In the genomic region with DNA sequence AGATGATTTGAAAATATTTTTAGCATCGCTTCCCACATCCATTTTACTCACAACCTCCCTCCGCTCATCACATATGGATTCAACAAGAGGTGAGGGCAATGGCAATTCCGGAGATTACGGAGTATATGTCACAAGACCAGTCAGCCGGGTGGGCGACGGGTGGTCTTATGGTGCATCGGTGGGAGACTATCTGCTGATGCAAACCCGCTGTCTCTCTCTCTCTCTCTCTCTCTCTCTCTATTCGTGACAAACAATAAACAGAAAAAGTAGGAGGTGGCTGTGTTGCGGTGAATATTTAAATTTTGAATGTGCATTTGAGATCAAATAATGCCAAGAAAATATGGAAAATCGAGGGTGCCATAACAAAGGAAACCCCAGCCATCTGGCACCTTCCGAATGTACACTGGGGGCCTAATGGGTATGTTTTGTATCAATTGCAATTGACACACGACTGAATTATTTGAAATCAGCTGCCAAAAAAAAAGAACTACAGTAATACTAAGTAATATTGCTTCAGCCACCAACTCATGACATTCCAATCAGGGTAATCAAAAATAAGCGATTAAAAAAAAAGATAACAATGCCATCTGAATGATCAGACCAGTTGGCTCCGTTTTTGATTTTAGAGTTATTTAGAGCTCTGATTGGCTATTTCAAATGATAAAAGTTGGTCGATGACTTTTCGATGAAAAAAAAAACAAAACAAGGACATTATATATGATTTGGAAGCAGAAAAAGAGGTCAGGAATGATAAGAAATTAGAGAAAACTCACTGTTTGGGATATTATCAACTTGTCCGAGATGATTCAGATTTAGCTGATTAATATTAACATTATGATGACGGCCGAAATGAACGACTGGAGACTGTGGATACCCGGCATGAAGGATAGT, we compare ENCODE assay signal across 4 worm cellular contexts.
TF ChIP-seq lines count a peak whose summit lies in the region.

No protein-coding gene starts in this region.

TF ChIP-seq in whole organism, L2 larva, 48 proteins besides CTCF, POLR2A, EP300 and RAD21 (continues in another document):
- TF ChIP-seq lin-13 (GFP tag; optimal IDR thresholded peaks at IDR 0.05; lab: Kevin White, UChicago) (no peak), dmd-4 (tag; optimal IDR thresholded peaks at IDR 0.05; lab: Kevin White, UChicago) (no peak), zag-1 (tag; optimal IDR thresholded peaks at IDR 0.05; lab: Kevin White, UChicago) (no peak), elt-3 (tag; optimal IDR thresholded peaks at IDR 0.05; lab: Kevin White, UChicago) (no peak), mab-5 (tag; optimal IDR thresholded peaks at IDR 0.05; lab: Kevin White, UChicago) (no peak), blmp-1 (tag; optimal IDR thresholded peaks at IDR 0.05; lab: Kevin White, UChicago; ENCODE audit: insufficient read depth) (no peak), nhr-25 (tag; optimal IDR thresholded peaks at IDR 0.05; lab: Kevin White, UChicago) (no peak), ceh-16 (tag; optimal IDR thresholded peaks at IDR 0.05; lab: Kevin White, UChicago) (no peak), nhr-10 (tag; optimal IDR thresholded peaks at IDR 0.05; lab: Kevin White, UChicago) (no peak), snpc-4 (tag; optimal IDR thresholded peaks at IDR 0.05; lab: Kevin White, UChicago) (no peak), lin-11 (tag; optimal IDR thresholded peaks at IDR 0.05; lab: Kevin White, UChicago) (peak; percentile 23), nhr-21 (tag; optimal IDR thresholded peaks at IDR 0.05; lab: Kevin White, UChicago) (no peak), nhr-237 (tag; optimal IDR thresholded peaks at IDR 0.05; lab: Kevin White, UChicago) (no peak), nhr-23 (tag; optimal IDR thresholded peaks at IDR 0.05; lab: Kevin White, UChicago) (no peak), ama-1 (optimal IDR thresholded peaks at IDR 0.05; lab: Kevin White, UChicago) (peak; percentile 86), Y55F3AM.14 (GFP tag; optimal IDR thresholded peaks at IDR 0.05; lab: Kevin White, UChicago) (no peak), ceh-82 (tag; optimal IDR thresholded peaks at IDR 0.05; lab: Kevin White, UChicago) (no peak), nhr-11 (tag; optimal IDR thresholded peaks at IDR 0.05; lab: Kevin White, UChicago) (no peak), lsy-2 (tag; optimal IDR thresholded peaks at IDR 0.05; lab: Kevin White, UChicago) (no peak), aly-2 (tag; optimal IDR thresholded peaks at IDR 0.05; lab: Kevin White, UChicago) (no peak), skn-1 (tag; optimal IDR thresholded peaks at IDR 0.05; lab: Kevin White, UChicago) (no peak)

TF ChIP-seq in whole organism, L4 larva, 104 proteins besides CTCF, POLR2A, EP300 and RAD21 (continues in another document):
- TF ChIP-seq F44E2.7 (GFP tag; IDR thresholded peaks at IDR 0.05; lab: Robert Waterston, UW) (no peak), nhr-28 (tag; optimal IDR thresholded peaks at IDR 0.05; lab: Kevin White, UChicago) (peak; percentile 50), nhr-77 (tag; optimal IDR thresholded peaks at IDR 0.05; lab: Kevin White, UChicago) (no peak), Y48G9A.11 (GFP tag; IDR thresholded peaks at IDR 0.05; lab: Robert Waterston, UW) (no peak), pha-4 (GFP tag; IDR thresholded peaks at IDR 0.05; lab: Robert Waterston, UW) (no peak), pha-4 (tag; optimal IDR thresholded peaks at IDR 0.05; lab: Kevin White, UChicago) (no peak), arid-1 (GFP tag; conservative IDR thresholded peaks at IDR 0.05; lab: Robert Waterston, UW) (no peak), fkh-10 (GFP tag; optimal IDR thresholded peaks at IDR 0.05; lab: Kevin White, UChicago) (no peak), dpl-1 (GFP tag; optimal IDR thresholded peaks at IDR 0.05; lab: Kevin White, UChicago) (no peak), tag-97 (GFP tag; IDR thresholded peaks at IDR 0.05; lab: Robert Waterston, UW) (no peak), unc-62 (GFP tag; optimal IDR thresholded peaks at IDR 0.05 in 1 of 2; lab: Kevin White, UChicago) (no peak), unc-62 (tag; optimal IDR thresholded peaks at IDR 0.05; lab: Kevin White, UChicago) (no peak), lim-7 (GFP tag; IDR thresholded peaks at IDR 0.05; lab: Robert Waterston, UW) (peak; percentile 69), egl-43 (GFP tag; IDR thresholded peaks at IDR 0.05; lab: Robert Waterston, UW) (no peak), mxl-3 (GFP tag; optimal IDR thresholded peaks at IDR 0.05; lab: Kevin White, UChicago) (no peak), mep-1 (tag; optimal IDR thresholded peaks at IDR 0.05; lab: Kevin White, UChicago) (peak; percentile 34), madf-9 (GFP tag; conservative IDR thresholded peaks at IDR 0.05; lab: Robert Waterston, UW) (0 out of 2 replicates have a peak, but pooled peaks have one; percentile 23), dmd-9 (GFP tag; IDR thresholded peaks at IDR 0.05; lab: Robert Waterston, UW) (no peak), nhr-11 (tag; optimal IDR thresholded peaks at IDR 0.05; lab: Kevin White, UChicago) (no peak), pqm-1 (tag; optimal IDR thresholded peaks at IDR 0.05; lab: Kevin White, UChicago) (no peak), dve-1 (tag; optimal IDR thresholded peaks at IDR 0.05; lab: Kevin White, UChicago; ENCODE audit: insufficient read depth) (peak; percentile 30), F10B5.3 (tag; optimal IDR thresholded peaks at IDR 0.05; lab: Kevin White, UChicago) (no peak)

TF ChIP-seq in whole organism, late embryonic, 69 proteins besides CTCF, POLR2A, EP300 and RAD21:
- TF ChIP-seq ceh-31 (tag; optimal IDR thresholded peaks at IDR 0.05; lab: Kevin White, UChicago) (peak; percentile 10), hlh-30 (tag; optimal IDR thresholded peaks at IDR 0.05; lab: Kevin White, UChicago; ENCODE audit: insufficient read depth) (peak; percentile 92), ahr-1 (tag; optimal IDR thresholded peaks at IDR 0.05; lab: Kevin White, UChicago) (no peak), elt-2 (tag; optimal IDR thresholded peaks at IDR 0.05; lab: Kevin White, UChicago) (peak; percentile 39)

TF ChIP-seq in whole organism, mixed stage, embryonic, 35 proteins besides CTCF, POLR2A, EP300 and RAD21:
- TF ChIP-seq flh-1 (GFP tag; optimal IDR thresholded peaks at IDR 0.05; lab: Kevin White, UChicago) (no peak), mab-5 (tag; optimal IDR thresholded peaks at IDR 0.05; lab: Kevin White, UChicago) (no peak), ceh-39 (tag; optimal IDR thresholded peaks at IDR 0.05; lab: Kevin White, UChicago) (no peak), ces-1 (GFP tag; optimal IDR thresholded peaks at IDR 0.05; lab: Kevin White, UChicago) (no peak), unc-120 (tag; optimal IDR thresholded peaks at IDR 0.05; lab: Kevin White, UChicago; ENCODE audit: poor library complexity, severe bottlenecking) (no peak), M03D4.4 (tag; optimal IDR thresholded peaks at IDR 0.05; lab: Kevin White, UChicago) (peak; percentile 5), drap-1 (GFP tag; optimal IDR thresholded peaks at IDR 0.05; lab: Kevin White, UChicago) (no peak), pha-4 (tag; optimal IDR thresholded peaks at IDR 0.05; lab: Kevin White, UChicago) (no peak), unc-39 (tag; optimal IDR thresholded peaks at IDR 0.05; lab: Kevin White, UChicago) (no peak), ceh-43 (GFP tag; optimal IDR thresholded peaks at IDR 0.05; lab: Kevin White, UChicago) (no peak), nhr-28 (tag; optimal IDR thresholded peaks at IDR 0.05; lab: Kevin White, UChicago) (no peak), blmp-1 (tag; optimal IDR thresholded peaks at IDR 0.05; lab: Kevin White, UChicago) (no peak), nhr-76 (tag; optimal IDR thresholded peaks at IDR 0.05; lab: Kevin White, UChicago) (no peak), hlh-1 (tag; optimal IDR thresholded peaks at IDR 0.05; lab: Kevin White, UChicago) (no peak), nhr-12 (tag; optimal IDR thresholded peaks at IDR 0.05; lab: Kevin White, UChicago) (no peak), zip-8 (tag; optimal IDR thresholded peaks at IDR 0.05; lab: Kevin White, UChicago) (no peak), sptf-1 (tag; optimal IDR thresholded peaks at IDR 0.05; lab: Kevin White, UChicago) (peak; percentile 11), unc-62 (GFP tag; optimal IDR thresholded peaks at IDR 0.05; lab: Kevin White, UChicago) (no peak), snpc-4 (tag; optimal IDR thresholded peaks at IDR 0.05; lab: Kevin White, UChicago) (no peak), mep-1 (tag; optimal IDR thresholded peaks at IDR 0.05; lab: Kevin White, UChicago) (no peak), ztf-11 (tag; optimal IDR thresholded peaks at IDR 0.05; lab: Kevin White, UChicago) (no peak), cnd-1 (tag; optimal IDR thresholded peaks at IDR 0.05; lab: Kevin White, UChicago) (peak; percentile 56), elt-1 (tag; optimal IDR thresholded peaks at IDR 0.05; lab: Kevin White, UChicago; ENCODE audit: borderline replicate concordance, insufficient read depth) (no peak), bed-3 (GFP tag; optimal IDR thresholded peaks at IDR 0.05; lab: Kevin White, UChicago) (no peak), sem-2 (GFP tag; optimal IDR thresholded peaks at IDR 0.05; lab: Kevin White, UChicago) (no peak), lsy-2 (tag; optimal IDR thresholded peaks at IDR 0.05; lab: Kevin White, UChicago) (no peak), lin-32 (GFP tag; optimal IDR thresholded peaks at IDR 0.05; lab: Kevin White, UChicago) (no peak)
